Worm (Caenorhabditis elegans): ENCODE measurements around the gene C30G12.4.

ce11 chrII:7239705-7240104, 22.2 kb upstream of the C30G12.4 start:
- TF ChIP-seq unc-62 (GFP tag; optimal IDR thresholded peaks at IDR 0.05) (no peak), zip-4 (GFP tag; optimal IDR thresholded peaks at IDR 0.05) (no peak), grh-1 (GFP tag; IDR thresholded peaks at IDR 0.05) (no peak), unc-130 (tag; optimal IDR thresholded peaks at IDR 0.05) (no peak), ceh-82 (tag; optimal IDR thresholded peaks at IDR 0.05) (no peak), zag-1 (tag; optimal IDR thresholded peaks at IDR 0.05) (no peak), ceh-8 (GFP tag; optimal IDR thresholded peaks at IDR 0.05) (no peak), pqm-1 (tag; optimal IDR thresholded peaks at IDR 0.05) (no peak), egl-27 (tag; optimal IDR thresholded peaks at IDR 0.05) (no peak), lin-35 (GFP tag; optimal IDR thresholded peaks at IDR 0.05) (no peak)

All from whole organism, L1 larva.